Worm (Caenorhabditis elegans): ENCODE measurements around the gene T24D5.6.

The T24D5.6 gene

DNA sequence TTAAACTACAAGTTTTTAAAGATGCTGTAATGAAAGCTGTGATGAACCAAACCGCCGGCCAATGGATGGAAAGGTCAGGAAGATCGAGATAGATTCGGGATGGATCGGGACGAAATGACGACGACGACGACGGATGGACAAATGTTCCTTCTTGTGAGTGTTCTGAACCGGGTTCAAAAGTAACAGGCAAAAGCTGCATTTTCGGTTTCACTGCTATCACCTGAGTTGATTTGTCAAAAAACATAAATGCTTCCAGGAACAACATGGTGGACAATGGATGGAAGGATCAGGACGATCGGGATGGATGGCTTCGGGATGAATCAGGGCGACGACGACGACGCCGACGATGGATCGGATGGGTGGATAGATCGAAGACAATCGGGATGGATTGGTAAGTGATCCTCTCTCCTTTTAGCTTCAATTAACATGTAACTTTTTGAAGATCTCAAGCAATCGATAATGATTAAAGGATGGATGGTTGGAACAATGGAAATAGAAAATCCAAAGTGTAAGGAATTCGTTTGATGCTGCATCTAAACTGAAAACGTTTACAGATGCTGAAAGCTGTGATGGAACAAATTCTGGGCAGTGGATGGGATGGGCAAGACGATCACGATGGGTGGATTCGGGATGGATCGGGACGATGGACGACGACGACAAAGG is at the start of gene T24D5.6, which contains the start of gene R09A8.9:
T24D5.6 (plus strand) TSS at position 301 of the 663 bp plus-strand sequence.
R09A8.9 (plus strand) TSS at position 613 of the 663 bp plus-strand sequence.
- no peak for TF ChIP-seq ceh-13 (GFP tag; optimal IDR thresholded peaks at IDR 0.05)
- TF ChIP-seq hmbx-1 (tag; optimal IDR thresholded peaks at IDR 0.05) = no peak

DNA sequence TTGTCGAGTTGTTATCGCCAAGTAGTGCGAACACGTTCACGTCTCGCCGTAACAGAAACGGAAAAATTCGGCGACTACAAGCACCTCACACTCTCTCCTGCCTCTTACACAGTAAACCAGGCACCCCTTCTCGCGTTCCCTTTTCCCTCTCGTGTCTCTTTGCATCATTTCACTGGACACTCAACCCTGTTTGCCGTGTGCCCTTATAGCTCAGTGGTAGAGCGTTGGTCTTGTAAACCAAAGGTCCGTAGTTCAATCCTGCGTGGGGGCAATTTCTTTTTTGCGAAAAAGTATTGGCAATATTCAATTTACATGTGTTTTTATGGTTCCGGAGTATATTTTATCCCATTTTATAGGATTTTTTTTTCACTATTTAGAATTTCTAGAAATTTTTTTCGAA is 39.8 kb upstream of the T24D5.6 start:
- TF ChIP-seq ceh-36 (tag; optimal IDR thresholded peaks at IDR 0.05) (no peak), tbx-11 (GFP tag; IDR thresholded peaks at IDR 0.05) (peak; percentile 98), scrt-1 (GFP tag; IDR thresholded peaks at IDR 0.05) (peak; percentile 96), pes-1 (GFP tag; IDR thresholded peaks at IDR 0.05) (peak; percentile 96), tbx-37 (GFP tag; conservative IDR thresholded peaks at IDR 0.05) (peak; percentile 96), aly-1 (tag; optimal IDR thresholded peaks at IDR 0.05) (peak; percentile 93), ama-1 (optimal IDR thresholded peaks at IDR 0.05) (no peak), flt-1 (GFP tag; IDR thresholded peaks at IDR 0.05) (peak; percentile 97), F13C5.2 (tag; optimal IDR thresholded peaks at IDR 0.05) (peak; percentile 93), B0310.2 (tag; optimal IDR thresholded peaks at IDR 0.05) (peak; percentile 89), hmbx-1 (tag; optimal IDR thresholded peaks at IDR 0.05) (peak; percentile 64), tra-4 (tag; optimal IDR thresholded peaks at IDR 0.05) (peak; percentile 79), sea-1 (GFP tag; conservative IDR thresholded peaks at IDR 0.05) (peak; percentile 95; the same call in 1 of the 2 replicates), ets-7 (tag; optimal IDR thresholded peaks at IDR 0.05) (peak; percentile 87), hmg-4 (GFP tag; optimal IDR thresholded peaks at IDR 0.05) (no peak), hnd-1 (tag; optimal IDR thresholded peaks at IDR 0.05) (peak; percentile 85), ceh-13 (GFP tag; optimal IDR thresholded peaks at IDR 0.05) (peak; percentile 86)

DNA sequence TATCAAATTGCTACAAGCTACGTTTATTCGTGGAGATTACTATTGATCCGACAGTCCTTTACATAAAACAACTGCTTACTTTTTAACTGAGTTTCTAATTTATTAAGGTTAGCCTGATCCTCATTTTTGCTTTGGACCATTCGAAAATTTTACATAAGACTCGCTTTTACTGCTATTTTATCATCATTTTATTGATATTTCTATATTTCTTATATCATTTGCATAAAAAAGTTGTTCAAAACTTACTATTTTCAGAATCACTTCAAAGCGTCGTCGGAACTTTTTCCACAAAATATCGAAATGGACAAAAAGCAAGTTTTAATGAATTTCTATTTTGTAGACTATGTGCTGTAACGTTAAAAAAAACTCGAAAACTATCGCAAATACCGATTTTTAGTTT is 28.9 kb upstream of the T24D5.6 start, which contains the start of gene T24D5.1:
T24D5.1 (plus strand) TSS at position 301 of the 400 bp plus-strand sequence.
- no peak for TF ChIP-seq F13C5.2 (tag; optimal IDR thresholded peaks at IDR 0.05)
- TF ChIP-seq ama-1 (optimal IDR thresholded peaks at IDR 0.05) = no peak
- no peak for TF ChIP-seq tbx-37 (GFP tag; conservative IDR thresholded peaks at IDR 0.05)
- TF ChIP-seq B0310.2 (tag; optimal IDR thresholded peaks at IDR 0.05) = no peak
- TF ChIP-seq flt-1 (GFP tag; IDR thresholded peaks at IDR 0.05) = no peak
- no peak for TF ChIP-seq hnd-1 (tag; optimal IDR thresholded peaks at IDR 0.05)
- TF ChIP-seq ceh-13 (GFP tag; optimal IDR thresholded peaks at IDR 0.05) = no peak
- no peak for TF ChIP-seq pes-1 (GFP tag; IDR thresholded peaks at IDR 0.05)
- TF ChIP-seq ceh-36 (tag; optimal IDR thresholded peaks at IDR 0.05) = no peak
- TF ChIP-seq sea-1 (GFP tag; conservative IDR thresholded peaks at IDR 0.05) = no peak
- no peak for TF ChIP-seq scrt-1 (GFP tag; IDR thresholded peaks at IDR 0.05)
- TF ChIP-seq hmg-4 (GFP tag; optimal IDR thresholded peaks at IDR 0.05) = no peak
- no peak for TF ChIP-seq ets-7 (tag; optimal IDR thresholded peaks at IDR 0.05)

DNA sequence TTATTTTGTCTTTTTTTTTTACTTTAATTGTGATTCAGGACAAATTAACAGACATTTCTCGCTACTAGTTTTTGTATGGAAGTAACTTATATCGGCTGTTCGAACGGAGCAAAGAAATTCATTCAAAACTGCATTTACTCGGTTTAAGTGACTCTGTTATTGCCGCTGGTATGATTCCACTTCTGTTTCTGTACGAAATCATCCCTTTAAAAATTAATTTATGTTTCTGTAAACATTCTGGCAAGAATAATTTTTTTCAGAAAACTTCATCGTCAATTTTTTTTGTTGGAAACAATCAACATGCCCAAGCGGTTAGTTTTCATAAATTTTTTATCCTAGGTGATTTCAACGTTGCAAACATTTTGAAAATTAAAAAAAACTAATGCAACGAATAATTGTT is 23.6 kb upstream of the T24D5.6 start, which contains the start of gene T24D5.3:
T24D5.3 (plus strand) TSS at position 301 of the 400 bp plus-strand sequence.
- TF ChIP-seq tra-4 (tag; optimal IDR thresholded peaks at IDR 0.05) (no peak), ama-1 (optimal IDR thresholded peaks at IDR 0.05) (no peak), ets-7 (tag; optimal IDR thresholded peaks at IDR 0.05) (no peak), hmbx-1 (tag; optimal IDR thresholded peaks at IDR 0.05) (no peak), flt-1 (GFP tag; IDR thresholded peaks at IDR 0.05) (no peak), hnd-1 (tag; optimal IDR thresholded peaks at IDR 0.05) (no peak), ceh-36 (tag; optimal IDR thresholded peaks at IDR 0.05) (no peak), tbx-37 (GFP tag; conservative IDR thresholded peaks at IDR 0.05) (no peak), sea-1 (GFP tag; conservative IDR thresholded peaks at IDR 0.05) (no peak), F13C5.2 (tag; optimal IDR thresholded peaks at IDR 0.05) (no peak), B0310.2 (tag; optimal IDR thresholded peaks at IDR 0.05) (no peak), pes-1 (GFP tag; IDR thresholded peaks at IDR 0.05) (no peak), tbx-11 (GFP tag; IDR thresholded peaks at IDR 0.05) (no peak), scrt-1 (GFP tag; IDR thresholded peaks at IDR 0.05) (no peak), hmg-4 (GFP tag; optimal IDR thresholded peaks at IDR 0.05) (no peak), ceh-13 (GFP tag; optimal IDR thresholded peaks at IDR 0.05) (no peak), aly-1 (tag; optimal IDR thresholded peaks at IDR 0.05) (no peak)

DNA sequence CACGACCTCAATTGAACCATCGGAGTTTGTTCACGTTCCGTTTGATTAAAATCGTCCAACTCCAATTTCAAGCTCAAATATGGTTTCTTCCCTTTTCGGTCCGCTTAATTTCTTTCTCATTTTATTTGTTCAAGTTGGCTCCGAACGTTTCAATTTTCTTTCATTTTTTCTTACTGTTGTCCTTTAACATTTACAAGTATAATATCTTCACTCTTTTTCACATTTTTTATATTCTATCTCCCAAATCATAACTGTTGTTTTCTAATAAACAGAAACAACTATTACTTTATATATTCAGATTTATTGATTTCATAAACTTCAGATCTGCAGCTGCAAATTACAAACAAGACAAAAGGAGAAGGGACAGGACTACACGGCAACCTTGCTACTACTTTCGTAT is 19.9 kb upstream of the T24D5.6 start:
- no peak for TF ChIP-seq hmg-4 (GFP tag; optimal IDR thresholded peaks at IDR 0.05)
- no peak for TF ChIP-seq scrt-1 (GFP tag; IDR thresholded peaks at IDR 0.05)
- no peak for TF ChIP-seq ceh-36 (tag; optimal IDR thresholded peaks at IDR 0.05)

DNA sequence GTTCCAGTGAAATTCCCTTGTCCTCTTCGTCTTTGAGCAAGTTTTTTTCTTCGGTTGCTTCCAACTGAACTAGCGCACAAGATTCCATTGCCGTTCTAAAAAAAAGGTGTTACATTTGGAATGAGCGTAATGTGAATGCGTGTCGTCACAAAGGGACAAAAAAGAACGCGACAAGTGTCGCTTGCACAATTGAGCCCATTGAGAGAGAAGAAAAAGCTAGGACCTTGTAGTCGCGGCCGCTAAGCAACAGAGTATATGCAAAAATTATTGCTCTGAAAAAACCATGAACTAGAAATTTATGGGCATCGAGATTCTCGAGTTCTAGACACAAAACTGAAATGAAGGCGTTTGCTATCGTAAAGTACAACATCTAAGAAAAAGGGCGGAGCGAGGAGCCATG is 17.1 kb upstream of the T24D5.6 start, which contains the start of gene T24D5.2:
T24D5.2 (minus strand) TSS at position 101 of the 400 bp plus-strand sequence.
- no peak for TF ChIP-seq sea-1 (GFP tag; conservative IDR thresholded peaks at IDR 0.05)

DNA sequence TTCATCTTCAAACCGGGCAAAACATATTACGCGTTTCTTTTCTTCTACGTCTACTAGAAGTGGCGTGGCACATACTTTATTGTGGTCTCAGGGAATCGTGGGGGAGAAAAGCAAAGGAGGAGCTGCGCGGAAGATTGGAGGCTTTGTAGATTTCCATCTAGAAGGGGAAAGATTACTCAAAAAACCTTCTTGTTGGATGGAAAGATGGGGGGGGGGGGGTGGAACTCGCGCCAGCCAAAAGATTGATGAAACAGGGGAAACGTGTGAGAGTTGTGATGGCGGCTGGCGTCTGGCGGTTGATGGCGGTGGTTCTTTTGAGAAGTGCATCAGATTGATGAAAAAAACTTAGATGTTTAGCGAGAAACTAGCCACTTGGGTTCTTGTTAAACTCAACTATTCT is 13.9 kb upstream of the T24D5.6 start:
- TF ChIP-seq hnd-1 (tag; optimal IDR thresholded peaks at IDR 0.05) (no peak), flt-1 (GFP tag; IDR thresholded peaks at IDR 0.05) (no peak), ceh-13 (GFP tag; optimal IDR thresholded peaks at IDR 0.05) (no peak), aly-1 (tag; optimal IDR thresholded peaks at IDR 0.05) (no peak), tbx-11 (GFP tag; IDR thresholded peaks at IDR 0.05) (no peak), tra-4 (tag; optimal IDR thresholded peaks at IDR 0.05) (no peak), hmg-4 (GFP tag; optimal IDR thresholded peaks at IDR 0.05) (no peak), pes-1 (GFP tag; IDR thresholded peaks at IDR 0.05) (no peak), ets-7 (tag; optimal IDR thresholded peaks at IDR 0.05) (no peak), B0310.2 (tag; optimal IDR thresholded peaks at IDR 0.05) (no peak), ama-1 (optimal IDR thresholded peaks at IDR 0.05) (no peak), tbx-37 (GFP tag; conservative IDR thresholded peaks at IDR 0.05) (no peak), ceh-36 (tag; optimal IDR thresholded peaks at IDR 0.05) (no peak), F13C5.2 (tag; optimal IDR thresholded peaks at IDR 0.05) (no peak), scrt-1 (GFP tag; IDR thresholded peaks at IDR 0.05) (no peak), sea-1 (GFP tag; conservative IDR thresholded peaks at IDR 0.05) (no peak), hmbx-1 (tag; optimal IDR thresholded peaks at IDR 0.05) (no peak)
